Fruit fly (Drosophila melanogaster) whole organism, prepupa: ENCODE data around the gene Gfat2.

Experiments used
- CG10669 ChIP-seq: fragments of 200-800 bp; sonication (Bioruptor generic); optimal IDR thresholded peaks from 3 replicates; lab custom pipeline; 2018; ENCODE audit warnings: missing biosample characterization, mild to moderate bottlenecking, missing genetic modification characterization, moderate library complexity
- CG11294 ChIP-seq: fragments of 200-800 bp; sonication (Bioruptor generic); IDR thresholded peaks from 2 replicates; pipeline ENCODE4 v1.3.6; 2022; ENCODE audit warnings: missing biosample characterization, missing genetic modification characterization
- CG11902 ChIP-seq: fragments of 200-800 bp; sonication (Bioruptor generic); optimal IDR thresholded peaks from 3 replicates; lab custom pipeline; 2016; ENCODE audit warnings: missing biosample characterization, missing genetic modification characterization
- CG1621 ChIP-seq: fragments of 200-800 bp; sonication (Bioruptor generic); optimal IDR thresholded peaks from 3 replicates; lab custom pipeline; 2018; ENCODE audit warnings: missing biosample characterization, mild to moderate bottlenecking, missing genetic modification characterization
- CG3032 ChIP-seq: fragments of 200-800 bp; optimal IDR thresholded peaks from 2 replicates; lab custom pipeline; 2019; ENCODE audit warnings: missing biosample characterization, mild to moderate bottlenecking, missing genetic modification characterization, moderate library complexity
- CG3919 ChIP-seq: fragments of 200-800 bp; sonication (Bioruptor generic); optimal IDR thresholded peaks from 3 replicates; lab custom pipeline; 2016; ENCODE audit warnings: missing biosample characterization, missing genetic modification characterization
- CG4318 ChIP-seq: fragments of 200-800 bp; sonication (Bioruptor generic); optimal IDR thresholded peaks from 3 replicates; lab custom pipeline; 2017; ENCODE audit warnings: missing biosample characterization, mild to moderate bottlenecking, missing genetic modification characterization
- CG6808 ChIP-seq: fragments of 200-800 bp; sonication (Bioruptor generic); optimal IDR thresholded peaks from 3 replicates; lab custom pipeline; 2017; ENCODE audit warnings: missing biosample characterization, missing genetic modification characterization, mild to moderate bottlenecking, moderate library complexity, missing genetic modification reagents
- CG6854 ChIP-seq: fragments of 200-800 bp; sonication (Bioruptor generic); optimal IDR thresholded peaks from 2 replicates; lab custom pipeline; 2017; ENCODE audit warnings: missing biosample characterization, mild to moderate bottlenecking, missing genetic modification characterization
- CG8632 ChIP-seq: fragments of 200-800 bp; sonication (Bioruptor generic); optimal IDR thresholded peaks from 3 replicates; lab custom pipeline; 2016; ENCODE audit warnings: missing biosample characterization, missing genetic modification characterization
- Eip75B ChIP-seq: fragments of 200-800 bp; sonication (Bioruptor generic); optimal IDR thresholded peaks from 3 replicates; lab custom pipeline; 2016; ENCODE audit warnings: missing biosample characterization, missing genetic modification characterization
- Eip78C ChIP-seq: fragments of 200-800 bp; sonication (Bioruptor generic); peaks from one replicate; lab custom pipeline; 2016; ENCODE audit warnings: missing biosample characterization, missing genetic modification characterization
- Hr39 ChIP-seq: fragments of 200-800 bp; sonication (Bioruptor generic); optimal IDR thresholded peaks from 2 replicates; lab custom pipeline; 2016; ENCODE audit warnings: missing biosample characterization, missing genetic modification characterization
- Lpt ChIP-seq: fragments of 200-800 bp; sonication (Bioruptor generic); optimal IDR thresholded peaks from 3 replicates; lab custom pipeline; 2016; ENCODE audit warnings: missing biosample characterization, missing genetic modification characterization
- OdsH ChIP-seq: fragments of 200-800 bp; sonication (Bioruptor generic); optimal IDR thresholded peaks from 3 replicates; lab custom pipeline; 2016; ENCODE audit warnings: missing biosample characterization, missing genetic modification characterization
- Sox102F ChIP-seq: fragments of 200-800 bp; sonication (Bioruptor generic); optimal IDR thresholded peaks from 2 replicates; lab custom pipeline; 2016; ENCODE audit warnings: missing biosample characterization, mild to moderate bottlenecking, missing genetic modification characterization
- Sox14 ChIP-seq: fragments of 200-800 bp; sonication (Bioruptor generic); optimal IDR thresholded peaks from 3 replicates; lab custom pipeline; 2016; ENCODE audit warnings: missing biosample characterization, missing genetic modification characterization
- Sox15 ChIP-seq: fragments of 200-800 bp; sonication (Bioruptor generic); optimal IDR thresholded peaks from 3 replicates; lab custom pipeline; 2016; ENCODE audit warnings: missing biosample characterization, missing genetic modification characterization
- achi ChIP-seq: fragments of 200-800 bp; sonication (Bioruptor generic); optimal IDR thresholded peaks from 3 replicates; lab custom pipeline; 2016; ENCODE audit warnings: missing biosample characterization, missing genetic modification characterization
- acj6 ChIP-seq: fragments of 200-800 bp; sonication (Bioruptor generic); optimal IDR thresholded peaks from 3 replicates; lab custom pipeline; 2016; ENCODE audit warnings: missing biosample characterization, missing genetic modification characterization
- cyc ChIP-seq: fragments of 200-800 bp; sonication (Bioruptor generic); optimal IDR thresholded peaks from 3 replicates; lab custom pipeline; 2016; ENCODE audit warnings: missing biosample characterization, missing genetic modification characterization
- dac ChIP-seq: fragments of 200-800 bp; sonication (Bioruptor generic); optimal IDR thresholded peaks from 2 replicates; lab custom pipeline; 2017; ENCODE audit warnings: missing biosample characterization, mild to moderate bottlenecking, missing genetic modification characterization
- dsx ChIP-seq: fragments of 200-800 bp; optimal IDR thresholded peaks from 3 replicates; lab custom pipeline; 2019; ENCODE audit warnings: missing biosample characterization, mild to moderate bottlenecking, missing genetic modification characterization, moderate library complexity; ENCODE audit not compliant: poor library complexity, severe bottlenecking
- esn ChIP-seq: fragments of 200-800 bp; sonication (Bioruptor generic); optimal IDR thresholded peaks from 2 replicates; lab custom pipeline; 2016; ENCODE audit warnings: missing biosample characterization, mild to moderate bottlenecking, missing genetic modification characterization, moderate library complexity
- fd85E ChIP-seq: fragments of 200-800 bp; sonication (Bioruptor generic); optimal IDR thresholded peaks from 3 replicates; lab custom pipeline; 2016; ENCODE audit warnings: missing biosample characterization, missing genetic modification characterization
- fkh ChIP-seq: fragments of 200-800 bp; sonication (Bioruptor generic); optimal IDR thresholded peaks from 3 replicates; lab custom pipeline; 2017; ENCODE audit warnings: missing biosample characterization, mild to moderate bottlenecking, missing genetic modification characterization, moderate library complexity
- pdm3 ChIP-seq: fragments of 200-800 bp; sonication (Bioruptor generic); optimal IDR thresholded peaks from 3 replicates; lab custom pipeline; 2016; ENCODE audit warnings: missing biosample characterization, missing genetic modification characterization
- spab ChIP-seq: fragments of 200-800 bp; sonication (Bioruptor generic); optimal IDR thresholded peaks from 2 replicates; lab custom pipeline; 2017; ENCODE audit warnings: missing biosample characterization, mild to moderate bottlenecking, missing genetic modification characterization, missing genetic modification reagents
- svp ChIP-seq: fragments of 200-800 bp; sonication (Bioruptor generic); peaks from one replicate; lab custom pipeline; 2016; ENCODE audit warnings: missing biosample characterization, missing genetic modification characterization
- topi ChIP-seq: fragments of 200-800 bp; sonication (Bioruptor generic); optimal IDR thresholded peaks from 3 replicates; lab custom pipeline; 2016; ENCODE audit warnings: missing biosample characterization, missing genetic modification characterization

The Gfat2 gene

dm6 chr3R:28339654-28340605, at the start of gene Gfat2, which contains the start of gene Moca-cyp (continued):
- TF ChIP-seq OdsH (GFP tag; lab: Kevin White, UChicago): peak; percentile 77
- TF ChIP-seq esn: peak; percentile 49
- TF ChIP-seq pdm3 (GFP tag; lab: Kevin White, UChicago): peak; percentile 49
- peak; percentile 57 for TF ChIP-seq Sox15
- TF ChIP-seq Eip75B: peak; percentile 3
- TF ChIP-seq Sox102F (GFP tag; lab: Kevin White, UChicago): peak; percentile 40
- TF ChIP-seq CG1621 (tag; lab: Kevin White, UChicago): no peak
- TF ChIP-seq fkh: peak; percentile 99
- peak; percentile 73 for TF ChIP-seq CG3032
- TF ChIP-seq CG11902: peak; percentile 24
- TF ChIP-seq spab (GFP tag; lab: Kevin White, UChicago): peak; percentile 11
- TF ChIP-seq, all 60 proteins: peak for 54

dm6 chr3R:28377648-28378047, 38.1 kb upstream of the Gfat2 start:
- no peak for TF ChIP-seq Lpt (GFP tag; lab: Kevin White, UChicago)
- TF ChIP-seq CG8632: no peak
- no peak for TF ChIP-seq CG6808
- TF ChIP-seq Sox102F (GFP tag; lab: Kevin White, UChicago): no peak
- TF ChIP-seq Eip75B: no peak
- no peak for TF ChIP-seq achi
- no peak for TF ChIP-seq Hr39 (GFP tag; lab: Kevin White, UChicago)
- no peak for TF ChIP-seq fd85E (GFP tag; lab: Kevin White, UChicago)
- no peak for TF ChIP-seq CG10669 (GFP tag; lab: Kevin White, UChicago)

- TF ChIP-seq pdm3 (GFP tag; lab: Kevin White, UChicago): no peak
- no peak for TF ChIP-seq CG11294 (GFP tag; lab: Robert Waterston, UW)
- TF ChIP-seq CG6854 (GFP tag; lab: Kevin White, UChicago): no peak
- no peak for TF ChIP-seq CG4318 (GFP tag; lab: Kevin White, UChicago)
- no peak for TF ChIP-seq CG6808
- no peak for TF ChIP-seq dac
- TF ChIP-seq cyc (GFP tag; lab: Kevin White, UChicago): no peak
- TF ChIP-seq acj6 (GFP tag; lab: Kevin White, UChicago): no peak
- no peak for TF ChIP-seq Sox14 (GFP tag; lab: Kevin White, UChicago)
- TF ChIP-seq CG11902: no peak
- no peak for TF ChIP-seq dsx (GFP tag; lab: Kevin White, UChicago)
- no peak for TF ChIP-seq Lpt (GFP tag; lab: Kevin White, UChicago)
- TF ChIP-seq Eip78C: no peak
- TF ChIP-seq topi (GFP tag; lab: Kevin White, UChicago): no peak
- no peak for TF ChIP-seq CG3919 (GFP tag; lab: Kevin White, UChicago)
These were observed 36.2 kb upstream of the Gfat2 start for dm6 chr3R:28375785-28376184.

dm6 chr3R:28359613-28360012, 20.0 kb upstream of the Gfat2 start:
- TF ChIP-seq Sox14 (GFP tag; lab: Kevin White, UChicago) (no peak), cyc (GFP tag; lab: Kevin White, UChicago) (no peak), dsx (GFP tag; lab: Kevin White, UChicago) (no peak), achi (no peak)

dm6 chr3R:28351942-28352341, 12.4 kb upstream of the Gfat2 start, which contains the start of gene Or98b:
Gene Or98b (plus strand): TSS chr3R:28352242.
- TF ChIP-seq CG8632: no peak
- peak; percentile 26 for TF ChIP-seq svp
